Fruit fly (Drosophila melanogaster) Kc167 (cell line): ENCODE data around the gene CG12951.

Experiments used
- Myc ChIP-seq: fragments of >200 bp; optimal IDR thresholded peaks from 2 replicates; lab custom pipeline; 2017; ENCODE audit warnings: missing external identifiers
- Sin3A ChIP-seq: fragments of >200 bp; optimal IDR thresholded peaks from 2 replicates; lab custom pipeline; 2018; ENCODE audit warnings: missing external identifiers
- h ChIP-seq: fragments of >200 bp; optimal IDR thresholded peaks from 3 replicates; lab custom pipeline; 2018; ENCODE audit warnings: missing external identifiers
- insv ChIP-seq: fragments of >200 bp; optimal IDR thresholded peaks from 3 replicates; lab custom pipeline; 2018; ENCODE audit warnings: missing external identifiers
- psq ChIP-seq: fragments of >200 bp; optimal IDR thresholded peaks from 2 replicates; lab custom pipeline; 2017; ENCODE audit warnings: missing external identifiers
- ttk ChIP-seq: sonication (Bioruptor generic); optimal IDR thresholded peaks from 2 replicates; lab custom pipeline; 2017; ENCODE audit warnings: missing external identifiers

CG12951 gene

DNA sequence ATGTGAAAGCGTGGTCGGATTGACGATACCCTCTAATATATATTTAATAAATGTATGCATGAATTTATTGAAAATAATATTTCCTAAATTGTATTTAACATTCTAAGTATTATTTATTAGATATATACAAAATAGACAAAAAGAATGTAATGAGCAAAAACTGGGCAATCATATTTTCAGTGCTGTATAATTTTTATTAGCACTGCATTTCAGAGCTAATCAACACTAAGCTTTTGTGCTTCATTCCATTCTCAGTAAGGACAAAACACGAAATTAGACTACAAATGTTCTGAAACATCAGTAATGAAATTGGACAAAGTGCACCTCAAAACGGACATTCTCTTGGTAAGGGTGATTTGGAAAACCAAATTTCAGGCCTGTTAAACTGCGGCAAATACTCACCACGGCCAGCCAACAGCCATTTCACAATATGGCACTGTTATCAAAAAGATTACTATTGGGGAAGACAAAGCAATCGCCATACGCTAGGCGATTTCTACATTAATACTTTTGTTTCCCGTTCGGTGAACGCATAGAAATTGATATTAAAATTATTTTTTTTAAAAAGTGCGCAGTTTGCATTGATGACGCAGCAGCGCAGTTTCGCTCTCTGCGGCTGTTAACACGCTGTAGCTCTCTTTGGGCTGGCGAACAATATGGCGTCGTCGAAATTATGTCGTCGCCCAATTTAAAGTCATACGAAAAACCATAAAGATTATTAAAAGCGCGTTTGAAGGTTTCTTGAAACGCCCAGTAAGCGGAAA, 10.5 kb upstream of the CG12951 start:
- TF ChIP-seq h (lab: Kevin White, UChicago): no peak
- TF ChIP-seq Myc (lab: Kevin White, UChicago): no peak
- no peak for TF ChIP-seq ttk (lab: Kevin White, UChicago)
- no peak for TF ChIP-seq Sin3A (lab: Kevin White, UChicago)
- no peak for TF ChIP-seq psq (lab: Kevin White, UChicago)
- no peak for TF ChIP-seq insv (lab: Kevin White, UChicago)

DNA sequence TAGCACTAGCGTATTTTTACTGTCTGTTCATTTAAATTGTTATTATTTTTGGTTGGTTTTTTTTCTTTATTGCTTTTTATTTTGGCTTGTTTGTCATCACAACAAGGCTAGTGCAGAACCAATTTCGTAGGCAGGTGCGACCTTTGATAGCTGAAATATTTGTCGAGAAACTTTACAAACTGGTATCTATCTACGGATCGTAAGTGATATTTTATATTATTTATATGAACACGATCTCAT, 9.9 kb upstream of the CG12951 start, which contains the start of gene drn:
TSS of gene drn (plus strand) at position 141 of the 240 bp plus-strand sequence.
- TF ChIP-seq ttk (lab: Kevin White, UChicago): no peak
- TF ChIP-seq insv (lab: Kevin White, UChicago): no peak
- no peak for TF ChIP-seq h (lab: Kevin White, UChicago)
- TF ChIP-seq Sin3A (lab: Kevin White, UChicago): no peak
- TF ChIP-seq psq (lab: Kevin White, UChicago): no peak
- no peak for TF ChIP-seq Myc (lab: Kevin White, UChicago)

DNA sequence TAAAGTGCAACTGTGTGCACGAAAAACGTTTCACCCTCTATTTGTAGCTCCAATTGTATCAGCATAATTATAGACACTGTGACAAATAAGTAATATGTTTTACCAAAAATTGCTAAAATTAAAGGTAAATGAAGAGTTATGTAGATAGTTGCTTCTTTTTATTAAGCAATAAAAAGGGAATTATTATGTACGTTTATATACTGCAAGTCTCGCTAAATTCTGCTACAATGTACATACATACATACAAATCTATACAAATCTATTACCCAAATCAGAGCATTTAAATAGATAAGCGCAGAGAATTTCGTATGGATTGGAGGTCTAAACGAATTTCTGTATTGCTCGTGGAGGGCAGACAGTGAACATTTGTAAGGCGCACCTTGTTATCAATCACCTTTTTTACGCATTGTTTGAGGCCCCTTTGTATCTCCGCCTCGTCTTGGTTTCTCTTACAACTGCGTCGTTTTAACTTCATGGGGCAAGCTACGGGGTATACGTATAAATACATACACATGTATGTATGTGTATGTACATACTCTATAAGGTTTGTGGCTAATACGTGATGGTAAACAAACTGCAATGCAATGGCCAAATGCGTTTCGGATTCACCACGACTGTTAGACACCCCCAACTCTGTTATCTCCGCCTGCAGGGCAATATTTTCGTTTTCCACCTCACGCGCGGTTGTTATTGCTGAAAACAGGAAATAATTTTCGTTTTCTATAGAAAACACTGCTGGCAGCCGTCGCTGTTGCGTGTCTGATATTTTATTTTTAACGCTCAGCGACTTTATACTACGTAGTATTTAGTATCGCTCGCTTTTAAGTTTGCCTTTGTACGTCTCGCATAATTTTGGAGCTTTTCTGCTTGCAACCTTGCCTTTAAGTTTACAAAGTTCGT, 9.3 kb upstream of the CG12951 start:
- TF ChIP-seq Myc (lab: Kevin White, UChicago) (no peak), ttk (lab: Kevin White, UChicago) (no peak), h (lab: Kevin White, UChicago) (no peak), insv (lab: Kevin White, UChicago) (no peak)

DNA sequence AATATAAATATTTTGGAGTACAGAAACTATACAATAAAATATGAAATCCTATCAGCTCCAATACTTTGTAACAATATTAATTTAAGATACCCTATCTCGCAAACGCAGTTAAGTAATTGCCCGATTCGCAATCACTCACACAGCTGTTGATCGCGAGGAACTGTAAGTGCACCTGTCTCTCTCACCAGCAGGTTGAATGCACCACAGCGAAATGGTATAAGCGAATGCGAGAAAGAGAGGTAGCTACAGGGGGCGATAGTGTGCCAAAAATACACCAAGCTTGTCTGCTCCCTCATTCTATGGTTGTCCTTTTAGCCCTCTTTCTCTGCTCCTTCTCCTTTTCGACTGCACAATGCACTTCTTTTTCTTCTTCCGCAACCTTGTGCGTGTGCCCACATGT, 8.6 kb upstream of the CG12951 start:
- TF ChIP-seq psq (lab: Kevin White, UChicago): no peak
- no peak for TF ChIP-seq h (lab: Kevin White, UChicago)
- no peak for TF ChIP-seq Sin3A (lab: Kevin White, UChicago)
- TF ChIP-seq Myc (lab: Kevin White, UChicago): no peak
- TF ChIP-seq ttk (lab: Kevin White, UChicago): no peak
- no peak for TF ChIP-seq insv (lab: Kevin White, UChicago)

DNA sequence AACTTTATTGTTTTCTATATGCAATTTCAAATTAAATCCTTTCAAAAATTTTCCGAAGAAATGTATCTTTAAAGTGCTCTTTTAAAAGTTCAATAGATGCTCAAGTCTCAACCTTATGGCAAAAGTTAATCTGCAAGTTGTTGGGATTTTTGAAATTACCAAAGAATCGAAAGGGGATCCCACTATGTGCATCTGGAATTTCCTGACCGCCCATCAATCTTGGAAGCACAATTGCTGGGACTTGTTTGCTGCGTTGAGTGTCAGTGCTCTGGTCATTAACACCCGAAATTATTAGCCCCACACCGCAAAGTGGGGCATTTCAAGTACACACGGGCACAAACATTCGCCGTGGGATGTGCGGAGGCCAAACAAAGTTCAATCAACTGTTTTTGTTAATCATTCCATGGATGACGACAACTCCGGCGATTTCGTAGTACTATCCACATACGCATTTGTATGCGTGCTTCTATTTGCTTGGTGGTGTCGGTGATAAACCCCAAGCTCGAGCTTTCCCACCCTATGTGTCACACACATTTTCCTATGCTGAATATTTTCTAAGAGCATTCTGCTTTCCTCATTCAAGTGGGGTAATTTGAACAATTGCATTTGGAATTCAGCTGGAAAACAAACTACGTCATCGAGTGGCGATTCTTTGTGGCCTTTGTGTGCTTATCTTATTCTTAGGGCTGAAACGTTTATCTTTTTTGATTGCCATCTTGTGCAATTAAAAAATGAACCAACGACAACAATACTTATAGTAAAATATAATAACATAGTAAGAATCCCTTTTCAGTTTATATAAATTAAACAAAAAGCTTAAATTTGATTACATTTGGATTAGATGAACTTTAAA, 7.5 kb upstream of the CG12951 start:
- TF ChIP-seq ttk (lab: Kevin White, UChicago) (no peak), h (lab: Kevin White, UChicago) (no peak), Sin3A (lab: Kevin White, UChicago) (no peak), insv (lab: Kevin White, UChicago) (no peak), Myc (lab: Kevin White, UChicago) (no peak), psq (lab: Kevin White, UChicago) (no peak)

DNA sequence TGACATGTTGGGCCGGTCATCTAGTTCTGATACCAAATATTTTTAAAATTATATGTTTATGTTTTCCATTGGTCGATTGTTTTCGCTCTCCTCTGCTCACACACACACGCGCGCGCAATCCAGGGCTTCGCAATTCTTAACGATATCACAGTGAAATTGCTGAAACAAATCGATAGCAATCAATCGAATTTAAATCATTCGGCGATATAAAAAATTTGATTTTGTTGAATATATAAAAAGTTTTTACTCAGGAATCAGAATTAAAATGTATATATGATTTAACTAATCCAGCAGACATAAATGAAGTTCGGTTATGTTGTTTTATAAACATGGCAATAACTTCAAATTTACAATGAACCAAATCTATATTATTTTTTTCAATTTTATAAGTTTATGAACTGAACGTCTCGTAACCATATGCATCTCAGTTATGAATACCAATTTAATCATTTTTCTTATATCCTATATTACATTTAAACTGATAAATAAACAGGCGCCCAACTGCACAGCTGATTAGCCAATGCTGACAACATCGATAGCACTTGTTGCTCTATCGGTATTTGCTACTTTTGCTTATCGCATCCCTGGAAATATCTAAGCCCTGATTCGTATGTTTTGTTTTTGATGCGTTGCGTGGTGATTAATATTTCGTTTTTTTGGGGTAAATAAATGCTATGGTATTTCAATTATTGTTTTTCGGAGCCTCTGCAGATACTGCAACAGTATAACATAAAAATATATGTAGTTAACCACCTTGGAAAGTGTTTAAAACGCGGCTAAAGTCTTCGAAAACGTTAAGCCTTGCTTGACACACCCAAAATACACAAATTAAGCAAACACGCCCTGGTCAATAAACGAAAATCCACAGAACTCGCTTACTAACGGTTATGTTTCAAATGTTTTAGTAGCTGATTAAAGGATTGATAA, 4.7 kb upstream of the CG12951 start, which contains the start of the genes Aduk and pasi2:
TSS of gene Aduk (minus strand) at position 123 of the 927 bp plus-strand sequence.
TSS of gene pasi2 (plus strand) at position 579 of the 927 bp plus-strand sequence.
- no peak for TF ChIP-seq ttk (lab: Kevin White, UChicago)

DNA sequence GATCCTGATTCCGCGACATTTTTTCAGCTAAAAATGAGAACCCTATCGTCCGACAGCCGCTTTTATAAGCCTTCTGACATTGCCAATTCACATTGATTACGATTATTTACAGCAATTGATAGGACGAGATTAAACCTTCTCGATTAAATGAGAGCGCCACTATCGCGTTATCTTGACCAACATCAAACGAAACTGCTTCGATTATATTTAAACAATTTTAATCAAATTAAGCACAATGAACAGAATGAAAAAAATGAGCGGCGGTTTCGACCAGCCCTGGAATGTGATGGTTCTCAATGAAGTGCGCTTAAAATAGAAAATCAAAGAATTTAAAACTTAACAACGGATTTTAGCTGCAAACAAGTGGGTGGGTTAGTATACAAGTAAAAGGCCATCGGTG, 1.7 kb upstream of the CG12951 start, which contains the start of gene CG16749:
TSS of gene CG16749 (minus strand) at position 25 of the 400 bp plus-strand sequence.
- TF ChIP-seq Sin3A (lab: Kevin White, UChicago) (no peak), Myc (lab: Kevin White, UChicago) (no peak), psq (lab: Kevin White, UChicago) (no peak), insv (lab: Kevin White, UChicago) (no peak)

DNA sequence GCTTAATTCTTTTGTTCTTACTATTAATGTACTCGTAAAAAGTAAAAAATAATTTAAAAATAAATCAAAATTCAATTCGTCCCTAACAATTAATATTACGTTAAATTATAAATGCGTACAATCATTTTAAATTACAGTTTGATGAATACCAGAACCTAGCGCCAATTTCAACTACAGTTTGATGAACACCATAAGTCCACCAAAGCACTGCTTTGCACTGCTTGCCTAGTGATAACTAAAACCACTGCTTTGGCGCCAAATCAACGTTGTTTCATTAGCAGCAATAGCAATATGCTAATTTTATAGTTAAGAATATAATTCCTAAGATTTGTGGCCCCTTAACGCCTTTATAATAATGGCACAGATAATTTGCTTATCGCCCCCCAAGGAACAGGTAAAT, 1.3 kb downstream of the CG12951 start:
- no peak for TF ChIP-seq psq (lab: Kevin White, UChicago)
- TF ChIP-seq Sin3A (lab: Kevin White, UChicago): no peak
- TF ChIP-seq ttk (lab: Kevin White, UChicago): no peak
- no peak for TF ChIP-seq Myc (lab: Kevin White, UChicago)
- TF ChIP-seq insv (lab: Kevin White, UChicago): no peak
- no peak for TF ChIP-seq h (lab: Kevin White, UChicago)

DNA sequence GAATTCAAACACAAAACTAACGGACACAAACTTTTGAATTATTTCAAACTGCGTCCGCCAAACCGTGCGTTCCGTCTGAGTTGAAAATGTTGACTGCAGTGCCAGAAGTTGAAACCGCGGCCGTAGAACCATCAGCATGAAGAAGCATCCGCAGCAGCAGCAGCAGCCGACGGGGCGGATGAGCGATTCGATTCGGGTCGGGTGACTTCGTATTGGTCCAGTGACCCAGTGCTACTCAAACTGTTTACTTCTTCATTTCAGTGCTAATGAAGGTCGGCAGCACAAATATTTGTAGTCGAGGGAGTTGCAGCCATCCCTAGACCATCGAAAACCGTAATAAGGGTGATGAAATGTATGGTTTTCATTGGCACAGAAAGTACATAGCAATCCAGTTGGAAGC, 1.7 kb downstream of the CG12951 start, which contains the start of gene CG8861:
TSS of gene CG8861 (minus strand) at position 101 of the 400 bp plus-strand sequence.
- TF ChIP-seq h (lab: Kevin White, UChicago) (no peak), ttk (lab: Kevin White, UChicago) (no peak), insv (lab: Kevin White, UChicago) (no peak), psq (lab: Kevin White, UChicago) (no peak), Myc (lab: Kevin White, UChicago) (no peak)

DNA sequence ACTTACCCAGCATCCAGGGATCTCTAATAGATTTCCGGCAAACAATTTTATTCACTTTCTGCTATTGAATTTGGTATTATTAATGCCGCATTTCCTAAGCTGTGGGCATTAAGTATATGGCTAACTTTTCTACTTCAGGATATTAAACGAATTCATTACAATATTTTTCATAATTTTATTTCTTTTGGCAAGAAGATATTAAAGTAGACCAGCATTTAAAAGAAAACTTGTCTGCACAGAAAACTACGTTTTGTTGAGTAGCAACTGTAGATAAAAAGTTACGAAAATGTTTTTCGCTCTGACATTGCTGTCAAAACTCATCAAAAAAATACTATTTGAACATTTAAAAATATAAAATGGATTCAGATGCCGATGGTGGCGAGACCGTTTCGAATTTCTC, 8.7 kb downstream of the CG12951 start, which contains the start of gene HP1e:
TSS of gene HP1e (plus strand) at position 301 of the 400 bp plus-strand sequence.
- no peak for TF ChIP-seq insv (lab: Kevin White, UChicago)
- TF ChIP-seq Sin3A (lab: Kevin White, UChicago): no peak
- no peak for TF ChIP-seq psq (lab: Kevin White, UChicago)
- TF ChIP-seq Myc (lab: Kevin White, UChicago): no peak
- TF ChIP-seq ttk (lab: Kevin White, UChicago): no peak
- no peak for TF ChIP-seq h (lab: Kevin White, UChicago)
